Worm (Caenorhabditis elegans): ENCODE data around the gene casy-1.

DNA sequence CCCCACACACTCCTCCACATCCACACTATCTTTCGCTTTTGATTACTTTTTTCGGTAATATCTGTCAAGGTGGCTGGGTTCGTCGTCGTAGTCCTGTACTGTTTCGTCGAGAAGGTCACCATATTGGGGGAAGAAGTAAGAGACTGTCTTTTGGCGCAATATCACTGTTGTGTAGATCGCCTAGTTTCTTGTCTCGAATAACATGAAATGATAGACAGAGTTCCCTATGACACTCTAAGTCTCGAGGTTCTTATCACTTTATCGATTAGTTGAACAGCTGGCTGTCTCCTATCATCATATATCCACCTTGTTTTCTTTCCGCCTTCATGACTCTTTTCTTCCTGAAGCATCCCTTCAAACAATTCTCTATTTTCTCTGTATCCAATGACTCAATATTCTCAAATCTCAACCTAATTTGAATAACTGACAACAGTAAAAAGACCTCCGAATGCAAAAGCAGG is 22.5 kb downstream of the casy-1 start:
- no peak for TF ChIP-seq nhr-77 (tag; optimal IDR thresholded peaks at IDR 0.05)
- TF ChIP-seq nhr-6 (tag; optimal IDR thresholded peaks at IDR 0.05) = no peak
- TF ChIP-seq dmd-4 (tag; optimal IDR thresholded peaks at IDR 0.05) = no peak
- no peak for TF ChIP-seq zag-1 (tag; optimal IDR thresholded peaks at IDR 0.05)
- TF ChIP-seq ceh-16 (tag; optimal IDR thresholded peaks at IDR 0.05) = no peak
- TF ChIP-seq nhr-10 (tag; optimal IDR thresholded peaks at IDR 0.05) = no peak
- no peak for TF ChIP-seq blmp-1 (tag; optimal IDR thresholded peaks at IDR 0.05; ENCODE audit: insufficient read depth)
- no peak for TF ChIP-seq mab-5 (tag; optimal IDR thresholded peaks at IDR 0.05)
- TF ChIP-seq nhr-23 (tag; optimal IDR thresholded peaks at IDR 0.05) = no peak
- no peak for TF ChIP-seq aly-2 (tag; optimal IDR thresholded peaks at IDR 0.05)
